Worm (Caenorhabditis elegans): ENCODE data around the gene F36H9.2.

- no peak for TF ChIP-seq nhr-12 (tag; optimal IDR thresholded peaks at IDR 0.05)
- no peak for TF ChIP-seq drap-1 (GFP tag; optimal IDR thresholded peaks at IDR 0.05)
- no peak for TF ChIP-seq unc-62 (GFP tag; optimal IDR thresholded peaks at IDR 0.05)
Measured at ce11 chrV:1767427-1767826, 20.8 kb upstream of the F36H9.2 start.

Data from whole organism, mixed stage, embryonic.